7 worm cellular contexts compared by ENCODE assay signal in the genomic region with DNA sequence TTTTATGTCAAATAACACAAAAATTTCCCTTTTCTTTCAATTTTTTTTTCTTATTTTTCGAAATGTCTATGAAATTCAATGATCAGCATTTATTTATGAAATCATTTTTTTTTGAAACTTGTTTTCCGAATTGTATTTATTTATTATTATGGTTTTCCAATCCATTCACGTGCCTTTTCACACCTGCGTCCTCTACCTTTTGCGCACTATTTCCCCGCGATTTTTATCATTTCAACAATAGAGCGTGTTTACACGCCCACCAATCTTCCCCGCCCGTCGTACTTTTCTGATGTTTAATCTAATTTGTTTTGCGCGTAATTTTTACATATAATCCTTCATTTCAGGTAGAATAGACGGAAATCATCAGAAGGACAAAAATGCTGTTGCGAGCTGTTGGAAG.
TF ChIP-seq lines count a peak whose summit lies in the region.

A gene (plus strand): TSS at position 345 of the 400 bp plus-strand sequence.

TF ChIP-seq in whole organism, L1 larva, 84 proteins besides CTCF, POLR2A, EP300 and RAD21 (continues in another document):
- TF ChIP-seq ztf-4 (tag; optimal IDR thresholded peaks at IDR 0.05; lab: Kevin White, UChicago) (no peak), ceh-90 (tag; optimal IDR thresholded peaks at IDR 0.05; lab: Kevin White, UChicago) (no peak), lsy-2 (tag; optimal IDR thresholded peaks at IDR 0.05; lab: Kevin White, UChicago) (peak; percentile 21 to 49), C16A3.4 (tag; optimal IDR thresholded peaks at IDR 0.05; lab: Kevin White, UChicago) (peak; percentile 25), mef-2 (tag; optimal IDR thresholded peaks at IDR 0.05; lab: Kevin White, UChicago) (no peak), snu-23 (GFP tag; optimal IDR thresholded peaks at IDR 0.05; lab: Kevin White, UChicago) (peak; percentile 58), nhr-85 (tag; lab: Kevin White, UChicago) (peak; percentile 72), zip-4 (GFP tag; optimal IDR thresholded peaks at IDR 0.05; lab: Kevin White, UChicago) (no peak), jun-1 (tag; optimal IDR thresholded peaks at IDR 0.05; lab: Kevin White, UChicago) (no peak), vab-15 (tag; optimal IDR thresholded peaks at IDR 0.05; lab: Kevin White, UChicago) (no peak), nhr-47 (tag; optimal IDR thresholded peaks at IDR 0.05; lab: Kevin White, UChicago) (peak; percentile 14), lin-39 (tag; optimal IDR thresholded peaks at IDR 0.05; lab: Kevin White, UChicago) (no peak), dpl-1 (GFP tag; optimal IDR thresholded peaks at IDR 0.05; lab: Kevin White, UChicago) (peak; percentile 2 to 40 (median 29))

TF ChIP-seq in whole organism, L2 larva, 48 proteins besides CTCF, POLR2A, EP300 and RAD21 (continues in another document):
- peak; percentile 7 for TF ChIP-seq crh-2 (tag; optimal IDR thresholded peaks at IDR 0.05; lab: Kevin White, UChicago)
- TF ChIP-seq ceh-16 (tag; optimal IDR thresholded peaks at IDR 0.05; lab: Kevin White, UChicago), result no peak
- peak; percentile 8 for TF ChIP-seq sma-3 (GFP tag; optimal IDR thresholded peaks at IDR 0.05; lab: Kevin White, UChicago)
- peak in 1 of 2 experiments; percentile 50 for TF ChIP-seq mdl-1 (tag; optimal IDR thresholded peaks at IDR 0.05; lab: Kevin White, UChicago)
- no peak for TF ChIP-seq fos-1 (tag; optimal IDR thresholded peaks at IDR 0.05; lab: Kevin White, UChicago)
- no peak for TF ChIP-seq R02D3.7 (tag; optimal IDR thresholded peaks at IDR 0.05; lab: Kevin White, UChicago)
- TF ChIP-seq dmd-4 (tag; optimal IDR thresholded peaks at IDR 0.05; lab: Kevin White, UChicago), result no peak
- TF ChIP-seq ZK546.5 (tag; optimal IDR thresholded peaks at IDR 0.05; lab: Kevin White, UChicago), result no peak
- no peak for TF ChIP-seq nhr-11 (tag; optimal IDR thresholded peaks at IDR 0.05; lab: Kevin White, UChicago)
- TF ChIP-seq aly-2 (tag; optimal IDR thresholded peaks at IDR 0.05; lab: Kevin White, UChicago), result no peak
- peak; percentile 2 for TF ChIP-seq unc-55 (GFP tag; optimal IDR thresholded peaks at IDR 0.05; lab: Kevin White, UChicago)
- TF ChIP-seq nhr-21 (tag; optimal IDR thresholded peaks at IDR 0.05; lab: Kevin White, UChicago), result peak; percentile 21
- no peak for TF ChIP-seq nhr-23 (tag; optimal IDR thresholded peaks at IDR 0.05; lab: Kevin White, UChicago)

TF ChIP-seq in whole organism, L3 larva, 47 proteins besides CTCF, POLR2A, EP300 and RAD21:
- TF ChIP-seq ceh-16 (tag; optimal IDR thresholded peaks at IDR 0.05; lab: Kevin White, UChicago), result no peak
- peak; percentile 77 for TF ChIP-seq pha-4 (tag; optimal IDR thresholded peaks at IDR 0.05; lab: Kevin White, UChicago)
- TF ChIP-seq elt-2 (tag; optimal IDR thresholded peaks at IDR 0.05; lab: Kevin White, UChicago), result peak; percentile 15
- no peak for TF ChIP-seq nhr-43 (tag; optimal IDR thresholded peaks at IDR 0.05; lab: Kevin White, UChicago; ENCODE audit: poor library complexity, severe bottlenecking)
- peak; percentile 61 for TF ChIP-seq nfya-1 (tag; optimal IDR thresholded peaks at IDR 0.05; lab: Kevin White, UChicago; ENCODE audit: insufficient read depth)
- TF ChIP-seq nhr-25 (tag; optimal IDR thresholded peaks at IDR 0.05; lab: Kevin White, UChicago), result peak; percentile 10
- peak; percentile 42 for TF ChIP-seq hmg-11 (tag; optimal IDR thresholded peaks at IDR 0.05; lab: Kevin White, UChicago)

TF ChIP-seq in whole organism, L4 larva, 104 proteins besides CTCF, POLR2A, EP300 and RAD21 (continues in another document):
- TF ChIP-seq Y75B8A.6 (GFP tag; IDR thresholded peaks at IDR 0.05; lab: Robert Waterston, UW) (no peak), mdl-1 (tag; optimal IDR thresholded peaks at IDR 0.05; lab: Kevin White, UChicago) (peak in 1 of 2 experiments; percentile 74), lsy-2 (tag; optimal IDR thresholded peaks at IDR 0.05; lab: Kevin White, UChicago) (peak in 1 of 2 experiments; percentile 2), dmd-6 (GFP tag; IDR thresholded peaks at IDR 0.05; lab: Robert Waterston, UW) (no peak), Y105C5A.15 (GFP tag; IDR thresholded peaks at IDR 0.05; lab: Robert Waterston, UW) (no peak), lin-39 (tag; optimal IDR thresholded peaks at IDR 0.05; lab: Kevin White, UChicago) (no peak), ama-1 (optimal IDR thresholded peaks at IDR 0.05; lab: Kevin White, UChicago) (peak; percentile 59), attf-4 (tag; optimal IDR thresholded peaks at IDR 0.05; lab: Kevin White, UChicago) (no peak), nhr-11 (tag; optimal IDR thresholded peaks at IDR 0.05; lab: Kevin White, UChicago) (no peak), nhr-41 (GFP tag; IDR thresholded peaks at IDR 0.05; lab: Robert Waterston, UW) (no peak), tra-1 (GFP tag; IDR thresholded peaks at IDR 0.05; lab: Robert Waterston, UW) (no peak), ceh-82 (tag; optimal IDR thresholded peaks at IDR 0.05; lab: Kevin White, UChicago) (no peak), F26F4.8 (GFP tag; conservative IDR thresholded peaks at IDR 0.05; lab: Robert Waterston, UW) (no peak), saeg-2 (GFP tag; IDR thresholded peaks at IDR 0.05; lab: Robert Waterston, UW) (no peak), dve-1 (tag; optimal IDR thresholded peaks at IDR 0.05; lab: Kevin White, UChicago; ENCODE audit: insufficient read depth) (peak; percentile 32)

TF ChIP-seq in whole organism, late embryonic, 69 proteins besides CTCF, POLR2A, EP300 and RAD21:
- TF ChIP-seq hlh-30 (tag; optimal IDR thresholded peaks at IDR 0.05; lab: Kevin White, UChicago; ENCODE audit: insufficient read depth), result peak; percentile 9
- TF ChIP-seq elt-2 (tag; optimal IDR thresholded peaks at IDR 0.05; lab: Kevin White, UChicago), result peak; percentile 5
- no peak for TF ChIP-seq ceh-2 (tag; optimal IDR thresholded peaks at IDR 0.05; lab: Kevin White, UChicago)
- TF ChIP-seq unc-86 (tag; optimal IDR thresholded peaks at IDR 0.05; lab: Kevin White, UChicago), result no peak
- TF ChIP-seq C38D4.7 (GFP tag; optimal IDR thresholded peaks at IDR 0.05; lab: Kevin White, UChicago), result no peak

TF ChIP-seq in whole organism, mixed stage, embryonic, 35 proteins besides CTCF, POLR2A, EP300 and RAD21:
- peak; percentile 9 for TF ChIP-seq mep-1 (tag; optimal IDR thresholded peaks at IDR 0.05; lab: Kevin White, UChicago)
- TF ChIP-seq unc-120 (tag; optimal IDR thresholded peaks at IDR 0.05; lab: Kevin White, UChicago; ENCODE audit: poor library complexity, severe bottlenecking), result no peak
- TF ChIP-seq sptf-1 (tag; optimal IDR thresholded peaks at IDR 0.05; lab: Kevin White, UChicago), result no peak

TF ChIP-seq in whole organism, young adult, 124 proteins besides CTCF, POLR2A, EP300 and RAD21:
- TF ChIP-seq attf-5 (GFP tag; optimal IDR thresholded peaks at IDR 0.05; lab: Kevin White, UChicago) (peak; percentile 71), nhr-80 (tag; optimal IDR thresholded peaks at IDR 0.05; lab: Kevin White, UChicago) (peak; percentile 16), mcd-1 (GFP tag; IDR thresholded peaks at IDR 0.05; lab: Robert Waterston, UW) (0 out of 2 replicates have a peak, but pooled peaks have one; percentile 28), hmg-1.2 (GFP tag; IDR thresholded peaks at IDR 0.05; lab: Robert Waterston, UW) (peak; percentile 77), egl-44 (GFP tag; IDR thresholded peaks at IDR 0.05; lab: Robert Waterston, UW) (no peak)
